Fruit fly (Drosophila melanogaster): ENCODE measurements around the gene CG6511.

DNA sequence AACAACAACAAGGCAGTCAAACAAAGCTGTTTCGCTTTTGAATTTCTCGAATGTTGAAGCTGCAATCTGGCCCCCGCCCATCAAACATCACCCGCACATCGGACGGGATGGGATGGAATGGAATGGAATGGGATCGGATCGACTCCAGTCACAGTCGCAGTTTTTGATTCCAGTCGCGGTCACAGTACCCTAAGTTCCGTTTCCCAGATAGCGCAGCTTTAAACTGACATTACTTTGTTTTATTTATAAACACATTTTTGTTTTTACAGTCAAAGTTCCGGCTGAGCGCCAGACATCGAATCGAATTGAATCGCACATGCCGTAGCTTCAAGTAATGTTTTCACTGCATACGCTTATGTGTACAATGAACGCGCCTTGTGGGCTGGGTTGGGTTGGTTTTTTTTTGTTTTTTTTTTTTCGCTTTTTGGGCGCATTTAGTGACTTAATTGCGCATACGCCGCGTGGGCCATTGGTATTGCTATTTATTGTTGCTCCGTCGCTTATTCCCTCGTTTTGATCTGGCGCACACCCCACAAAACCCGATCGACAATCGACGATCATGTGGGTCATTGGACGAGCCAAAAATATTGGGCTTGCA, 32.3 kb upstream of the CG6511 start:
- TF ChIP-seq GATAd (GFP tag; optimal IDR thresholded peaks at IDR 0.05) (no peak), usp (GFP tag; optimal IDR thresholded peaks at IDR 0.05) (no peak), sv (GFP tag; optimal IDR thresholded peaks at IDR 0.05) (no peak), lola (GFP tag; optimal IDR thresholded peaks at IDR 0.05) (no peak), N (GFP tag; optimal IDR thresholded peaks at IDR 0.05) (no peak), sage (GFP tag; optimal IDR thresholded peaks at IDR 0.05) (no peak), dsf (GFP tag; optimal IDR thresholded peaks at IDR 0.05; ENCODE audit: borderline replicate concordance) (no peak), h (GFP tag; optimal IDR thresholded peaks at IDR 0.05) (peak; percentile 68), CrebA (GFP tag; optimal IDR thresholded peaks at IDR 0.05; ENCODE audit: borderline replicate concordance) (no peak), rgr (GFP tag; optimal IDR thresholded peaks at IDR 0.05) (peak; percentile 37), Vsx2 (GFP tag; optimal IDR thresholded peaks at IDR 0.05; ENCODE audit: partially characterized antibody) (no peak), psq (GFP tag; optimal IDR thresholded peaks at IDR 0.05) (peak; percentile 3), Dif (GFP tag; optimal IDR thresholded peaks at IDR 0.05; ENCODE audit: partially characterized antibody) (no peak)
